Fruit fly (Drosophila melanogaster) whole organism, prepupa: ENCODE results near the gene CG10140.

Experiments used
- Blimp-1 ChIP-seq: fragments of 200-800 bp; sonication (Bioruptor generic); optimal IDR thresholded peaks from 3 replicates; lab custom pipeline; 2017; ENCODE audit warnings: missing biosample characterization, missing genetic modification characterization, mild to moderate bottlenecking, moderate library complexity, missing genetic modification reagents
- CG11762 ChIP-seq: fragments of 200-800 bp; sonication (Bioruptor generic); optimal IDR thresholded peaks from 3 replicates; lab custom pipeline; 2016; ENCODE audit warnings: missing biosample characterization, missing genetic modification characterization; ENCODE audit not compliant: insufficient read depth
- CG11902 ChIP-seq: fragments of 200-800 bp; sonication (Bioruptor generic); optimal IDR thresholded peaks from 3 replicates; lab custom pipeline; 2016; ENCODE audit warnings: missing biosample characterization, missing genetic modification characterization
- CG15336 ChIP-seq: fragments of 200-800 bp; sonication (Bioruptor generic); IDR thresholded peaks from 2 replicates; pipeline ENCODE4 v1.3.6; 2022; ENCODE audit warnings: missing biosample characterization, missing genetic modification characterization
- CG1621 ChIP-seq: fragments of 200-800 bp; sonication (Bioruptor generic); optimal IDR thresholded peaks from 3 replicates; lab custom pipeline; 2018; ENCODE audit warnings: missing biosample characterization, mild to moderate bottlenecking, missing genetic modification characterization
- CG16779 ChIP-seq: fragments of 200-800 bp; sonication (Bioruptor generic); optimal IDR thresholded peaks from 3 replicates; lab custom pipeline; 2017; ENCODE audit warnings: missing biosample characterization, mild to moderate bottlenecking, missing genetic modification characterization
- CG32006 ChIP-seq: fragments of 200-800 bp; sonication (Bioruptor generic); optimal IDR thresholded peaks from 3 replicates; lab custom pipeline; 2017; ENCODE audit warnings: missing biosample characterization, mild to moderate bottlenecking, missing genetic modification characterization
- CG3919 ChIP-seq: fragments of 200-800 bp; sonication (Bioruptor generic); optimal IDR thresholded peaks from 3 replicates; lab custom pipeline; 2016; ENCODE audit warnings: missing biosample characterization, missing genetic modification characterization
- CG4318 ChIP-seq: fragments of 200-800 bp; sonication (Bioruptor generic); optimal IDR thresholded peaks from 3 replicates; lab custom pipeline; 2017; ENCODE audit warnings: missing biosample characterization, mild to moderate bottlenecking, missing genetic modification characterization
- CG6808 ChIP-seq: fragments of 200-800 bp; sonication (Bioruptor generic); optimal IDR thresholded peaks from 3 replicates; lab custom pipeline; 2017; ENCODE audit warnings: missing biosample characterization, missing genetic modification characterization, mild to moderate bottlenecking, moderate library complexity, missing genetic modification reagents
- CG6854 ChIP-seq: fragments of 200-800 bp; sonication (Bioruptor generic); optimal IDR thresholded peaks from 2 replicates; lab custom pipeline; 2017; ENCODE audit warnings: missing biosample characterization, mild to moderate bottlenecking, missing genetic modification characterization
- CG7368 ChIP-seq: fragments of 200-800 bp; sonication (Bioruptor generic); optimal IDR thresholded peaks from 3 replicates; lab custom pipeline; 2016; ENCODE audit warnings: missing biosample characterization, missing genetic modification characterization
- CG8119 ChIP-seq: fragments of 200-800 bp; sonication (Bioruptor generic); IDR thresholded peaks from 3 replicates; pipeline ENCODE4 v1.3.6; 2022; ENCODE audit warnings: missing biosample characterization, missing genetic modification characterization
- CG8319 ChIP-seq: fragments of 200-800 bp; sonication (Bioruptor generic); optimal IDR thresholded peaks from 3 replicates; lab custom pipeline; 2016; ENCODE audit warnings: missing biosample characterization, missing genetic modification characterization
- CG8632 ChIP-seq: fragments of 200-800 bp; sonication (Bioruptor generic); optimal IDR thresholded peaks from 3 replicates; lab custom pipeline; 2016; ENCODE audit warnings: missing biosample characterization, missing genetic modification characterization
- CG9139 ChIP-seq: fragments of 200-800 bp; sonication (Bioruptor generic); optimal IDR thresholded peaks from 3 replicates; lab custom pipeline; 2017; ENCODE audit warnings: missing biosample characterization, mild to moderate bottlenecking, missing genetic modification characterization
- Eip75B ChIP-seq: fragments of 200-800 bp; sonication (Bioruptor generic); optimal IDR thresholded peaks from 3 replicates; lab custom pipeline; 2016; ENCODE audit warnings: missing biosample characterization, missing genetic modification characterization
- Eip78C ChIP-seq: fragments of 200-800 bp; sonication (Bioruptor generic); peaks from one replicate; lab custom pipeline; 2016; ENCODE audit warnings: missing biosample characterization, missing genetic modification characterization
- Eip93F ChIP-seq: fragments of 200-800 bp; sonication (Bioruptor generic); optimal IDR thresholded peaks from 2 replicates; lab custom pipeline; 2016; ENCODE audit warnings: missing biosample characterization, mild to moderate bottlenecking, missing genetic modification characterization
- Ets21C ChIP-seq: fragments of 200-800 bp; sonication (Bioruptor generic); optimal IDR thresholded peaks from 3 replicates; lab custom pipeline; 2016; ENCODE audit warnings: missing biosample characterization, missing genetic modification characterization
- Ets96B ChIP-seq: fragments of 200-800 bp; optimal IDR thresholded peaks from 2 replicates; lab custom pipeline; 2019; ENCODE audit warnings: missing biosample characterization, mild to moderate bottlenecking, missing genetic modification characterization, moderate library complexity
- Gug ChIP-seq: fragments of 200-800 bp; sonication (Bioruptor generic); IDR thresholded peaks from 2 replicates; pipeline ENCODE4 v1.3.6; 2022; ENCODE audit warnings: missing biosample characterization, missing genetic modification characterization
- Hr38 ChIP-seq: sonication (Bioruptor generic); optimal IDR thresholded peaks from 2 replicates; lab custom pipeline; 2016; ENCODE audit warnings: missing biosample characterization, missing genetic modification characterization
- Hr39 ChIP-seq: fragments of 200-800 bp; sonication (Bioruptor generic); optimal IDR thresholded peaks from 2 replicates; lab custom pipeline; 2016; ENCODE audit warnings: missing biosample characterization, missing genetic modification characterization
- Hr4 ChIP-seq: fragments of 200-800 bp; sonication (Bioruptor generic); optimal IDR thresholded peaks from 3 replicates; lab custom pipeline; 2016; ENCODE audit warnings: missing biosample characterization, missing genetic modification characterization
- Met ChIP-seq: fragments of 200-800 bp; sonication (Bioruptor generic); optimal IDR thresholded peaks from 3 replicates; lab custom pipeline; 2016; ENCODE audit warnings: missing biosample characterization, missing genetic modification characterization
- OdsH ChIP-seq: fragments of 200-800 bp; sonication (Bioruptor generic); optimal IDR thresholded peaks from 3 replicates; lab custom pipeline; 2016; ENCODE audit warnings: missing biosample characterization, missing genetic modification characterization
- Smox ChIP-seq: fragments of 200-800 bp; sonication (Bioruptor generic); optimal IDR thresholded peaks from 3 replicates; lab custom pipeline; 2016; ENCODE audit warnings: missing biosample characterization, missing genetic modification characterization
- Sox102F ChIP-seq: fragments of 200-800 bp; sonication (Bioruptor generic); optimal IDR thresholded peaks from 2 replicates; lab custom pipeline; 2016; ENCODE audit warnings: missing biosample characterization, mild to moderate bottlenecking, missing genetic modification characterization
- Sox14 ChIP-seq: fragments of 200-800 bp; sonication (Bioruptor generic); optimal IDR thresholded peaks from 3 replicates; lab custom pipeline; 2016; ENCODE audit warnings: missing biosample characterization, missing genetic modification characterization
- Sox15 ChIP-seq: fragments of 200-800 bp; sonication (Bioruptor generic); optimal IDR thresholded peaks from 3 replicates; lab custom pipeline; 2016; ENCODE audit warnings: missing biosample characterization, missing genetic modification characterization
- achi ChIP-seq: fragments of 200-800 bp; sonication (Bioruptor generic); optimal IDR thresholded peaks from 3 replicates; lab custom pipeline; 2016; ENCODE audit warnings: missing biosample characterization, missing genetic modification characterization
- acj6 ChIP-seq: fragments of 200-800 bp; sonication (Bioruptor generic); optimal IDR thresholded peaks from 3 replicates; lab custom pipeline; 2016; ENCODE audit warnings: missing biosample characterization, missing genetic modification characterization
- cyc ChIP-seq: fragments of 200-800 bp; sonication (Bioruptor generic); optimal IDR thresholded peaks from 3 replicates; lab custom pipeline; 2016; ENCODE audit warnings: missing biosample characterization, missing genetic modification characterization
- dac ChIP-seq: fragments of 200-800 bp; sonication (Bioruptor generic); optimal IDR thresholded peaks from 2 replicates; lab custom pipeline; 2017; ENCODE audit warnings: missing biosample characterization, mild to moderate bottlenecking, missing genetic modification characterization
- dsx ChIP-seq: fragments of 200-800 bp; optimal IDR thresholded peaks from 3 replicates; lab custom pipeline; 2019; ENCODE audit warnings: missing biosample characterization, mild to moderate bottlenecking, missing genetic modification characterization, moderate library complexity; ENCODE audit not compliant: poor library complexity, severe bottlenecking
- esn ChIP-seq: fragments of 200-800 bp; sonication (Bioruptor generic); optimal IDR thresholded peaks from 2 replicates; lab custom pipeline; 2016; ENCODE audit warnings: missing biosample characterization, mild to moderate bottlenecking, missing genetic modification characterization, moderate library complexity
- fd59A ChIP-seq: fragments of 200-800 bp; sonication (Bioruptor generic); optimal IDR thresholded peaks from 2 replicates; lab custom pipeline; 2017; ENCODE audit warnings: missing biosample characterization, mild to moderate bottlenecking, missing genetic modification characterization, missing genetic modification reagents
- fd85E ChIP-seq: fragments of 200-800 bp; sonication (Bioruptor generic); optimal IDR thresholded peaks from 3 replicates; lab custom pipeline; 2016; ENCODE audit warnings: missing biosample characterization, missing genetic modification characterization
- fkh ChIP-seq: fragments of 200-800 bp; sonication (Bioruptor generic); optimal IDR thresholded peaks from 3 replicates; lab custom pipeline; 2017; ENCODE audit warnings: missing biosample characterization, mild to moderate bottlenecking, missing genetic modification characterization, moderate library complexity
- lz ChIP-seq: fragments of 200-800 bp; sonication (Bioruptor generic); optimal IDR thresholded peaks from 3 replicates; lab custom pipeline; 2016; ENCODE audit warnings: missing biosample characterization, missing genetic modification characterization
- net ChIP-seq: fragments of 200-800 bp; sonication (Bioruptor generic); optimal IDR thresholded peaks from 3 replicates; lab custom pipeline; 2016; ENCODE audit warnings: missing biosample characterization, missing genetic modification characterization
- salr ChIP-seq, 2 experiments: fragments of 200-800 bp; sonication (Bioruptor generic); optimal IDR thresholded peaks; 3 replicates each; lab custom pipeline; 2016 to 2018; ENCODE audit warnings: missing biosample characterization in 2 of 2, missing genetic modification characterization in 2 of 2, mild to moderate bottlenecking in 1 of 2
- spab ChIP-seq: fragments of 200-800 bp; sonication (Bioruptor generic); optimal IDR thresholded peaks from 2 replicates; lab custom pipeline; 2017; ENCODE audit warnings: missing biosample characterization, mild to moderate bottlenecking, missing genetic modification characterization, missing genetic modification reagents
- ss ChIP-seq, 2 experiments: fragments of 200-800 bp; sonication (Bioruptor generic); optimal IDR thresholded peaks; 2 replicates in 1 of 2; 3 replicates in 1 of 2; lab custom pipeline; 2017 to 2018; ENCODE audit warnings: mild to moderate bottlenecking in 2 of 2, missing biosample characterization in 2 of 2, missing genetic modification characterization in 2 of 2, moderate library complexity in 1 of 2
- svp ChIP-seq: fragments of 200-800 bp; sonication (Bioruptor generic); peaks from one replicate; lab custom pipeline; 2016; ENCODE audit warnings: missing biosample characterization, missing genetic modification characterization
- topi ChIP-seq: fragments of 200-800 bp; sonication (Bioruptor generic); optimal IDR thresholded peaks from 3 replicates; lab custom pipeline; 2016; ENCODE audit warnings: missing biosample characterization, missing genetic modification characterization

Gene CG10140

dm6 chr3L:13451562-13451961, 11.3 kb upstream of the CG10140 start (continued):
- TF ChIP-seq CG6808 (GFP tag; lab: Kevin White, UChicago), result peak; percentile 9
- no peak for TF ChIP-seq CG8319
- TF ChIP-seq CG7368 (GFP tag; lab: Kevin White, UChicago), result no peak
- no peak for TF ChIP-seq Eip93F (GFP tag; lab: Kevin White, UChicago)
- no peak for TF ChIP-seq Blimp-1 (GFP tag; lab: Kevin White, UChicago)
- TF ChIP-seq Sox14 (GFP tag; lab: Kevin White, UChicago), result peak; percentile 1
- no peak for TF ChIP-seq Ets21C (GFP tag; lab: Kevin White, UChicago)
- TF ChIP-seq topi (GFP tag; lab: Kevin White, UChicago), result peak; percentile 2

- peak; percentile 51 for TF ChIP-seq OdsH (GFP tag; lab: Kevin White, UChicago)
- no peak for TF ChIP-seq Hr38 (GFP tag; lab: Kevin White, UChicago)
- peak; percentile 76 for TF ChIP-seq Met
- TF ChIP-seq Hr4 (GFP tag; lab: Kevin White, UChicago), result peak; percentile 30
- TF ChIP-seq CG32006 (GFP tag; lab: Kevin White, UChicago), result peak; percentile 42
- peak; percentile 42 for TF ChIP-seq achi
- TF ChIP-seq dac (GFP tag; lab: Kevin White, UChicago), result no peak
- TF ChIP-seq CG16779 (tag; lab: Kevin White, UChicago), result no peak
- no peak for TF ChIP-seq Eip75B (GFP tag; lab: Kevin White, UChicago)
- TF ChIP-seq salr (GFP tag; optimal IDR thresholded peaks at IDR 0.05; lab: Kevin White, UChicago), result peak in 1 of 2 experiments; percentile 34
- TF ChIP-seq spab (GFP tag; lab: Kevin White, UChicago), result no peak
- TF ChIP-seq CG1621 (tag; lab: Kevin White, UChicago), result no peak
- TF ChIP-seq Sox15 (GFP tag; lab: Kevin White, UChicago), result no peak
- TF ChIP-seq Smox, result no peak
- peak; percentile 89 for TF ChIP-seq CG3919 (GFP tag; lab: Kevin White, UChicago)
- TF ChIP-seq acj6 (GFP tag; lab: Kevin White, UChicago), result peak; percentile 46
- peak; percentile 48 for TF ChIP-seq CG6854 (GFP tag; lab: Kevin White, UChicago)
- no peak for TF ChIP-seq dsx (GFP tag; lab: Kevin White, UChicago)
- 0 out of 2 replicates have a peak, but pooled peaks have one; percentile 18 for TF ChIP-seq CG15336 (GFP tag; lab: Robert Waterston, UW)
- no peak for TF ChIP-seq Ets21C (GFP tag; lab: Kevin White, UChicago)
- TF ChIP-seq Eip78C (GFP tag; lab: Kevin White, UChicago), result peak; percentile 60
- peak; percentile 69 for TF ChIP-seq cyc
- TF ChIP-seq CG11902 (GFP tag; lab: Kevin White, UChicago), result peak; percentile 66
- TF ChIP-seq topi (GFP tag; lab: Kevin White, UChicago), result peak; percentile 65
- peak; percentile 81 for TF ChIP-seq Blimp-1 (GFP tag; lab: Kevin White, UChicago)
- TF ChIP-seq esn (GFP tag; lab: Kevin White, UChicago), result peak; percentile 66
- peak; percentile 23 for TF ChIP-seq Sox14 (GFP tag; lab: Kevin White, UChicago)
- peak; percentile 38; the same call in 2 of the 3 replicates for TF ChIP-seq CG8119
- no peak for TF ChIP-seq ss (GFP tag; optimal IDR thresholded peaks at IDR 0.05; lab: Kevin White, UChicago)
- TF ChIP-seq lz (GFP tag; lab: Kevin White, UChicago), result peak; percentile 18
- no peak for TF ChIP-seq Hr39 (GFP tag; lab: Kevin White, UChicago)
- TF ChIP-seq CG6808 (GFP tag; lab: Kevin White, UChicago), result peak; percentile 36
- TF ChIP-seq CG4318 (GFP tag; lab: Kevin White, UChicago), result peak; percentile 3
- no peak for TF ChIP-seq Gug
- TF ChIP-seq Sox102F (GFP tag; lab: Kevin White, UChicago), result peak; percentile 36
- no peak for TF ChIP-seq fd59A (GFP tag; lab: Kevin White, UChicago)
- peak; percentile 40 for TF ChIP-seq Ets96B (tag; lab: Kevin White, UChicago)
- peak; percentile 28 for TF ChIP-seq CG9139 (GFP tag; lab: Kevin White, UChicago)
- no peak for TF ChIP-seq Eip93F (GFP tag; lab: Kevin White, UChicago)
- TF ChIP-seq net, result peak; percentile 52
- peak; percentile 56 for TF ChIP-seq CG7368 (GFP tag; lab: Kevin White, UChicago)
- TF ChIP-seq CG8632 (GFP tag; lab: Kevin White, UChicago), result no peak
- peak; percentile 10 for TF ChIP-seq fd85E (GFP tag; lab: Kevin White, UChicago)
- peak; percentile 81 for TF ChIP-seq svp (GFP tag; lab: Kevin White, UChicago)
- TF ChIP-seq fkh, result no peak
- peak; percentile 76 for TF ChIP-seq CG11762 (GFP tag; lab: Kevin White, UChicago)
These were observed 10.0 kb upstream of the CG10140 start, which contains the start of the genes JMJD7 and CG10738 for dm6 chr3L:13450177-13450793. JMJD7 (minus strand) TSS chr3L:13450283. CG10738 (plus strand) TSS chr3L:13450770.
